Worm (Caenorhabditis elegans) whole organism, young adult: ENCODE measurements around the gene tsn-1.
A peak's percentile ranks its signal among the peaks of the same experiment; 100 is the strongest.

Experiments
- B0035.1 ChIP-seq: sonication (generic microtip); optimal IDR thresholded peaks from 2 replicates; lab custom pipeline; 2016; ENCODE audit warnings: missing genetic modification characterization, mild to moderate bottlenecking, missing compliant biosample characterization, missing genotype, missing genetic modification reagents
- B0261.1 ChIP-seq: sonication (generic microtip); optimal IDR thresholded peaks from 2 replicates; lab custom pipeline; 2016; ENCODE audit warnings: mild to moderate bottlenecking, missing genetic modification characterization, moderate library complexity, missing compliant biosample characterization
- D2030.7 ChIP-seq: fragments of 200-800 bp; sonication (Bioruptor generic); IDR thresholded peaks from 2 replicates; pipeline ENCODE4 v1.3.6; 2022; ENCODE audit warnings: missing genetic modification reagents, missing genetic modification characterization, missing compliant biosample characterization
- F22D6.2 ChIP-seq: sonication (generic microtip); optimal IDR thresholded peaks from 2 replicates; lab custom pipeline; 2016; ENCODE audit warnings: mild to moderate bottlenecking, missing genetic modification characterization, missing compliant biosample characterization
- F23B12.7 ChIP-seq: sonication (generic microtip); optimal IDR thresholded peaks from 2 replicates; lab custom pipeline; 2017; ENCODE audit warnings: missing genetic modification characterization, mild to moderate bottlenecking, missing compliant biosample characterization, antibody characterized with exemption, moderate library complexity; ENCODE audit not compliant: insufficient read depth
- F37B4.10 ChIP-seq: fragments of 200-800 bp; sonication (Bioruptor generic); IDR thresholded peaks from 2 replicates; pipeline ENCODE4 v1.3.6; 2022; ENCODE audit warnings: missing genetic modification characterization, missing compliant biosample characterization
- F52B5.7 ChIP-seq: sonication (generic microtip); optimal IDR thresholded peaks from 2 replicates; lab custom pipeline; 2016; ENCODE audit warnings: mild to moderate bottlenecking, missing genetic modification characterization, missing compliant biosample characterization
- F57A8.1 ChIP-seq: fragments of 200-800 bp; sonication (Bioruptor generic); optimal IDR thresholded peaks from 2 replicates; lab custom pipeline; 2018; ENCODE audit warnings: mild to moderate bottlenecking, missing genetic modification characterization, moderate library complexity, missing compliant biosample characterization
- Y53G8AR.9 ChIP-seq: fragments of 200-800 bp; sonication (Bioruptor generic); conservative IDR thresholded peaks from 2 replicates; pipeline ENCODE4 v1.3.6; 2022; ENCODE audit warnings: missing genetic modification reagents, missing genetic modification characterization, missing compliant biosample characterization
- Y79H2A.3 ChIP-seq: fragments of 200-800 bp; sonication (Bioruptor generic); conservative IDR thresholded peaks from 2 replicates; pipeline ENCODE4 v1.3.6; 2022; ENCODE audit warnings: missing genetic modification reagents, missing genetic modification characterization, missing compliant biosample characterization
- Y95B8A.8 ChIP-seq: fragments of 200-800 bp; sonication (Bioruptor generic); IDR thresholded peaks from 2 replicates; pipeline ENCODE4 v1.3.6; 2022; ENCODE audit warnings: missing genetic modification reagents, missing genetic modification characterization, missing compliant biosample characterization
- ZK185.1 ChIP-seq: sonication (generic microtip); optimal IDR thresholded peaks from 2 replicates; lab custom pipeline; 2016; ENCODE audit warnings: mild to moderate bottlenecking, missing genetic modification characterization, missing compliant biosample characterization; ENCODE audit not compliant: poor library complexity, severe bottlenecking
- akir-1 ChIP-seq: fragments of 200-800 bp; sonication (Bioruptor generic); optimal IDR thresholded peaks from 2 replicates; lab custom pipeline; 2018; ENCODE audit warnings: mild to moderate bottlenecking, missing genetic modification characterization, moderate library complexity, missing compliant biosample characterization
- aptf-3 ChIP-seq: fragments of 200-800 bp; sonication (Bioruptor generic); IDR thresholded peaks from 2 replicates; pipeline ENCODE4 v1.3.6; 2022; ENCODE audit warnings: missing genetic modification characterization, missing compliant biosample characterization
- atf-7 ChIP-seq: sonication (generic microtip); optimal IDR thresholded peaks from 2 replicates; lab custom pipeline; 2017; ENCODE audit warnings: mild to moderate bottlenecking, missing genetic modification characterization, missing compliant biosample characterization
- athp-1 ChIP-seq: sonication (generic microtip); optimal IDR thresholded peaks from 2 replicates; lab custom pipeline; 2017; ENCODE audit warnings: mild to moderate bottlenecking, missing genetic modification characterization, missing compliant biosample characterization
- attf-3 ChIP-seq: fragments of 200-800 bp; sonication (Bioruptor generic); conservative IDR thresholded peaks from 2 replicates; pipeline ENCODE4 v1.3.6; 2022; ENCODE audit warnings: missing genetic modification reagents, missing genetic modification characterization, missing compliant biosample characterization
- ccch-3 ChIP-seq: fragments of 200-800 bp; sonication (Bioruptor generic); optimal IDR thresholded peaks from 2 replicates; lab custom pipeline; 2018; ENCODE audit warnings: mild to moderate bottlenecking, missing genetic modification characterization, missing compliant biosample characterization
- cebp-2 ChIP-seq: fragments of 200-800 bp; sonication (Bioruptor generic); IDR thresholded peaks from 2 replicates; pipeline ENCODE4 v1.3.6; 2022; ENCODE audit warnings: missing genetic modification characterization, missing compliant biosample characterization
- ceh-100 ChIP-seq: fragments of 200-800 bp; sonication (Bioruptor generic); IDR thresholded peaks from 2 replicates; pipeline ENCODE4 v1.3.6; 2022; ENCODE audit warnings: missing genetic modification reagents, missing genetic modification characterization, missing compliant biosample characterization
- ceh-40 ChIP-seq: fragments of 200-800 bp; sonication (Bioruptor generic); IDR thresholded peaks from 2 replicates; pipeline ENCODE4 v1.3.6; 2022; ENCODE audit warnings: missing genetic modification characterization, missing compliant biosample characterization
- dox-1 ChIP-seq: fragments of 200-800 bp; sonication (Bioruptor generic); IDR thresholded peaks from 2 replicates; pipeline ENCODE4 v1.3.6; 2022; ENCODE audit warnings: missing genetic modification reagents, missing genetic modification characterization, missing compliant biosample characterization
- dpff-1 ChIP-seq: sonication (generic microtip); optimal IDR thresholded peaks from 2 replicates; lab custom pipeline; 2017; ENCODE audit warnings: mild to moderate bottlenecking, missing genetic modification characterization, missing compliant biosample characterization
- egl-44 ChIP-seq: fragments of 200-800 bp; sonication (Bioruptor generic); IDR thresholded peaks from 2 replicates; pipeline ENCODE4 v1.3.6; 2022; ENCODE audit warnings: missing genetic modification reagents, missing genetic modification characterization, missing compliant biosample characterization
- fkh-3 ChIP-seq: sonication (generic microtip); optimal IDR thresholded peaks from 2 replicates; lab custom pipeline; 2016; ENCODE audit warnings: mild to moderate bottlenecking, missing genetic modification characterization, missing compliant biosample characterization
- hlh-12 ChIP-seq: sonication (generic microtip); optimal IDR thresholded peaks from 2 replicates; lab custom pipeline; 2016; ENCODE audit warnings: missing genetic modification characterization, missing compliant biosample characterization
- let-526 ChIP-seq: fragments of 200-800 bp; sonication (Bioruptor generic); IDR thresholded peaks from 2 replicates; pipeline ENCODE4 v1.3.6; 2022; ENCODE audit warnings: missing genetic modification reagents, missing genetic modification characterization, missing compliant biosample characterization
- lin-26 ChIP-seq: fragments of 200-800 bp; sonication (Bioruptor generic); IDR thresholded peaks from 2 replicates; pipeline ENCODE4 v1.3.6; 2022; ENCODE audit warnings: missing genetic modification reagents, missing genetic modification characterization, missing compliant biosample characterization
- lin-54 ChIP-seq: fragments of 200-800 bp; sonication (Bioruptor generic); optimal IDR thresholded peaks from 2 replicates; lab custom pipeline; 2018; ENCODE audit warnings: mild to moderate bottlenecking, missing genetic modification characterization, missing compliant biosample characterization
- madf-3 ChIP-seq: fragments of 200-800 bp; sonication (Bioruptor generic); IDR thresholded peaks from 2 replicates; pipeline ENCODE4 v1.3.6; 2022; ENCODE audit warnings: missing genetic modification reagents, missing genetic modification characterization, missing compliant biosample characterization
- mes-4 ChIP-seq: sonication (generic microtip); optimal IDR thresholded peaks from 2 replicates; lab custom pipeline; 2016; ENCODE audit warnings: missing genotype, missing genetic modification characterization, missing compliant biosample characterization
- nfya-1 ChIP-seq: sonication (generic microtip); optimal IDR thresholded peaks from 2 replicates; lab custom pipeline; 2017; ENCODE audit warnings: antibody characterized with exemption, missing compliant biosample characterization, missing genetic modification characterization, borderline replicate concordance; ENCODE audit not compliant: insufficient read depth
- nfya-2 ChIP-seq: fragments of 200-800 bp; sonication (Bioruptor generic); IDR thresholded peaks from 2 replicates; pipeline ENCODE4 v1.3.6; 2022; ENCODE audit warnings: missing genetic modification reagents, missing genetic modification characterization, missing compliant biosample characterization
- nhr-120 ChIP-seq: fragments of 200-800 bp; sonication (Bioruptor generic); IDR thresholded peaks from 2 replicates; pipeline ENCODE4 v1.3.6; 2022; ENCODE audit warnings: missing genetic modification characterization, missing compliant biosample characterization
- nhr-179 ChIP-seq: sonication (generic microtip); optimal IDR thresholded peaks from 2 replicates; lab custom pipeline; 2016; ENCODE audit warnings: mild to moderate bottlenecking, missing genetic modification characterization, missing compliant biosample characterization
- nhr-80 ChIP-seq: sonication (generic microtip); optimal IDR thresholded peaks from 2 replicates; lab custom pipeline; 2016; ENCODE audit warnings: missing genetic modification characterization, missing compliant biosample characterization
- pha-4 ChIP-seq: fragments of 150-350 bp; sonication (generic microtip); optimal IDR thresholded peaks from 2 replicates; lab custom pipeline; 2014; ENCODE audit warnings: missing biosample characterization, missing genetic modification reagents, missing genetic modification characterization
- sea-2 ChIP-seq: fragments of 200-800 bp; sonication (Bioruptor generic); IDR thresholded peaks from 2 replicates; pipeline ENCODE4 v1.3.6; 2022; ENCODE audit warnings: missing genetic modification characterization, missing compliant biosample characterization
- snpc-1.3 ChIP-seq: sonication (generic microtip); optimal IDR thresholded peaks from 2 replicates; lab custom pipeline; 2017; ENCODE audit warnings: missing genetic modification characterization, mild to moderate bottlenecking, missing compliant biosample characterization, antibody characterized with exemption, moderate library complexity, missing genotype, missing genetic modification reagents; ENCODE audit not compliant: insufficient read depth
- somi-1 ChIP-seq: fragments of 200-800 bp; sonication (Bioruptor generic); optimal IDR thresholded peaks from 2 replicates; lab custom pipeline; 2018; ENCODE audit warnings: mild to moderate bottlenecking, missing genetic modification characterization, missing compliant biosample characterization
- sptf-2 ChIP-seq: fragments of 200-800 bp; sonication (Bioruptor generic); optimal IDR thresholded peaks from 2 replicates; lab custom pipeline; 2018; ENCODE audit warnings: mild to moderate bottlenecking, missing genetic modification characterization, missing compliant biosample characterization
- tbp1 ChIP-seq: fragments of 200-800 bp; sonication (Bioruptor generic); optimal IDR thresholded peaks from 2 replicates; lab custom pipeline; 2018; ENCODE audit warnings: mild to moderate bottlenecking, missing genetic modification characterization, missing compliant biosample characterization
- tlf-1 ChIP-seq: fragments of 200-800 bp; sonication (Bioruptor generic); optimal IDR thresholded peaks from 2 replicates; lab custom pipeline; 2018; ENCODE audit warnings: mild to moderate bottlenecking, missing genetic modification characterization, missing compliant biosample characterization
- unc-130 ChIP-seq: sonication (generic microtip); optimal IDR thresholded peaks from 2 replicates; lab custom pipeline; 2016; ENCODE audit warnings: missing genetic modification reagents, missing genetic modification characterization, missing compliant biosample characterization
- unc-62 ChIP-seq: fragments of 150-350 bp; optimal IDR thresholded peaks from 2 replicates; lab custom pipeline; 2014; ENCODE audit warnings: missing biosample characterization, missing genetic modification reagents, missing genetic modification characterization
- zim-3 ChIP-seq: sonication (generic microtip); optimal IDR thresholded peaks from 2 replicates; lab custom pipeline; 2017; ENCODE audit warnings: mild to moderate bottlenecking, missing genetic modification characterization, moderate library complexity, missing compliant biosample characterization
- ztf-18 ChIP-seq: sonication (generic microtip); optimal IDR thresholded peaks from 2 replicates; lab custom pipeline; 2016; ENCODE audit warnings: missing genotype, mild to moderate bottlenecking, missing genetic modification characterization, missing compliant biosample characterization
- ztf-3 ChIP-seq: fragments of 200-800 bp; sonication (Bioruptor generic); optimal IDR thresholded peaks from 2 replicates; lab custom pipeline; 2018; ENCODE audit warnings: mild to moderate bottlenecking, missing genetic modification characterization, missing compliant biosample characterization
- ztf-6 ChIP-seq: fragments of 200-800 bp; sonication (Bioruptor generic); IDR thresholded peaks from 2 replicates; pipeline ENCODE4 v1.3.6; 2022; ENCODE audit warnings: missing genetic modification reagents, missing genetic modification characterization, missing compliant biosample characterization

tsn-1 gene

ce11 chrII:4739984-4740462 is 33.4 kb downstream of the tsn-1 start, which contains the start of gene eas-1 (continued):
- peak; percentile 44 for TF ChIP-seq tbp1
- peak; percentile 37 for TF ChIP-seq ccch-3 (GFP tag; lab: Kevin White, UChicago)
- TF ChIP-seq ztf-18 (tag; lab: Kevin White, UChicago): peak; percentile 27
- peak; percentile 73 for TF ChIP-seq atf-7
- TF ChIP-seq ztf-6: no peak
- no peak for TF ChIP-seq F57A8.1 (GFP tag; lab: Kevin White, UChicago)
- peak; percentile 51; the same call in 1 of the 2 replicates for TF ChIP-seq attf-3
- peak; percentile 69 for TF ChIP-seq ceh-100 (GFP tag; lab: Robert Waterston, UW)
- peak; percentile 58 for TF ChIP-seq akir-1 (GFP tag; lab: Kevin White, UChicago)
- TF ChIP-seq lin-26 (GFP tag; lab: Robert Waterston, UW): no peak
- no peak for TF ChIP-seq nfya-1
- TF ChIP-seq Y79H2A.3 (GFP tag; lab: Robert Waterston, UW): no peak
- peak; percentile 70 for TF ChIP-seq unc-130
- no peak; the same call in 1 of the 2 replicates for TF ChIP-seq egl-44 (GFP tag; lab: Robert Waterston, UW)
- TF ChIP-seq madf-3 (GFP tag; lab: Robert Waterston, UW): no peak
- TF ChIP-seq tlf-1 (GFP tag; lab: Kevin White, UChicago): peak; percentile 20
- no peak for TF ChIP-seq cebp-2 (GFP tag; lab: Robert Waterston, UW)
- no peak for TF ChIP-seq nhr-120
- TF ChIP-seq Y95B8A.8 (GFP tag; lab: Robert Waterston, UW): no peak
- no peak for TF ChIP-seq pha-4 (tag; lab: Kevin White, UChicago)
- TF ChIP-seq let-526 (GFP tag; lab: Robert Waterston, UW): peak; percentile 73; the same call in 1 of the 2 replicates
- no peak for TF ChIP-seq dpff-1 (tag; lab: Kevin White, UChicago)
- no peak for TF ChIP-seq ztf-3 (GFP tag; lab: Kevin White, UChicago)
- peak; percentile 94 for TF ChIP-seq lin-54 (GFP tag; lab: Kevin White, UChicago)
- TF ChIP-seq aptf-3 (GFP tag; lab: Robert Waterston, UW): no peak
- TF ChIP-seq F22D6.2 (tag; lab: Kevin White, UChicago): peak; percentile 8
- no peak for TF ChIP-seq zim-3 (tag; lab: Kevin White, UChicago)
- no peak for TF ChIP-seq B0261.1 (tag; lab: Kevin White, UChicago)
- TF ChIP-seq mes-4 (tag; lab: Kevin White, UChicago): no peak
- peak; percentile 84 for TF ChIP-seq ZK185.1 (tag; lab: Kevin White, UChicago)
- no peak for TF ChIP-seq sea-2 (GFP tag; lab: Robert Waterston, UW)
- peak; percentile 12 for TF ChIP-seq somi-1 (GFP tag; lab: Kevin White, UChicago)
- TF ChIP-seq fkh-3 (tag; lab: Kevin White, UChicago): no peak
- no peak for TF ChIP-seq snpc-1.3 (tag; lab: Kevin White, UChicago)
- TF ChIP-seq F23B12.7 (tag; lab: Kevin White, UChicago): peak; percentile 39
- no peak for TF ChIP-seq F52B5.7 (tag; lab: Kevin White, UChicago)
- peak; percentile 79 for TF ChIP-seq dox-1 (GFP tag; lab: Robert Waterston, UW)
- peak; percentile 70 for TF ChIP-seq D2030.7
- TF ChIP-seq Y53G8AR.9 (GFP tag; lab: Robert Waterston, UW): no peak
- no peak for TF ChIP-seq F37B4.10 (GFP tag; lab: Robert Waterston, UW)
- peak; percentile 5 for TF ChIP-seq sptf-2 (GFP tag; lab: Kevin White, UChicago)
- TF ChIP-seq hlh-12 (tag; lab: Kevin White, UChicago): no peak
- TF ChIP-seq nhr-179 (tag; lab: Kevin White, UChicago): no peak
- no peak for TF ChIP-seq ceh-40 (GFP tag; lab: Robert Waterston, UW)
- TF ChIP-seq nhr-80 (tag; lab: Kevin White, UChicago): peak; percentile 27
- TF ChIP-seq B0035.1 (tag; lab: Kevin White, UChicago): no peak
- TF ChIP-seq athp-1: peak; percentile 33
- no peak for TF ChIP-seq unc-62 (GFP tag; lab: Kevin White, UChicago)
- TF ChIP-seq nfya-2 (GFP tag; lab: Robert Waterston, UW): no peak
